Fruit fly (Drosophila melanogaster) whole organism, embryonic: ENCODE results near the gene CG15435.

Experiments
- Bteb2 ChIP-seq: fragments of 200-800 bp; sonication (Bioruptor generic); optimal IDR thresholded peaks from 2 replicates; lab custom pipeline; 2016; ENCODE audit warnings: missing biosample characterization, missing genetic modification characterization
- C15 ChIP-seq: fragments of 200-800 bp; sonication (Bioruptor generic); IDR thresholded peaks from 3 replicates; pipeline ENCODE4 v1.3.6; 2022; ENCODE audit warnings: missing biosample characterization, missing genetic modification characterization
- CG11560 ChIP-seq: fragments of 200-800 bp; sonication (Bioruptor generic); IDR thresholded peaks from 3 replicates; pipeline ENCODE4 v1.3.6; 2022; ENCODE audit warnings: missing biosample characterization, missing genetic modification characterization
- CG12071 ChIP-seq: fragments of 200-800 bp; sonication (Bioruptor generic); optimal IDR thresholded peaks from 3 replicates; lab custom pipeline; 2018; ENCODE audit warnings: missing biosample characterization, mild to moderate bottlenecking, missing genetic modification characterization
- CG14014 ChIP-seq: fragments of 200-800 bp; sonication (Bioruptor generic); IDR thresholded peaks from 2 replicates; pipeline ENCODE4 v1.3.6; 2022; ENCODE audit warnings: missing biosample characterization, missing genetic modification characterization
- CG14965 ChIP-seq: fragments of 200-800 bp; sonication (Bioruptor generic); optimal IDR thresholded peaks from 2 replicates; lab custom pipeline; 2016; ENCODE audit warnings: missing biosample characterization, missing genetic modification characterization, borderline replicate concordance
- CG15696 ChIP-seq: fragments of 200-800 bp; sonication (Bioruptor generic); optimal IDR thresholded peaks from 2 replicates; lab custom pipeline; 2019; ENCODE audit warnings: missing biosample characterization, mild to moderate bottlenecking, missing genetic modification characterization, moderate library complexity
- CG16813 ChIP-seq: fragments of 200-800 bp; sonication (Bioruptor generic); IDR thresholded peaks from 3 replicates; pipeline ENCODE4 v1.3.6; 2022; ENCODE audit warnings: missing biosample characterization, missing genetic modification characterization; ENCODE audit not compliant: partially characterized antibody
- CG2116 ChIP-seq: fragments of 200-800 bp; sonication (Bioruptor generic); optimal IDR thresholded peaks from 3 replicates; lab custom pipeline; 2018; ENCODE audit warnings: missing biosample characterization, mild to moderate bottlenecking, missing genetic modification characterization
- CG2129 ChIP-seq: fragments of 200-800 bp; sonication (Bioruptor generic); IDR thresholded peaks from 2 replicates; pipeline ENCODE4 v1.3.6; 2022; ENCODE audit warnings: missing biosample characterization, missing genetic modification characterization; ENCODE audit not compliant: partially characterized antibody
- CG2678 ChIP-seq: fragments of 200-800 bp; sonication (Bioruptor generic); optimal IDR thresholded peaks from 3 replicates; lab custom pipeline; 2019; ENCODE audit warnings: missing biosample characterization, mild to moderate bottlenecking, missing genetic modification characterization, moderate library complexity
- CG32772 ChIP-seq: fragments of 200-800 bp; sonication (Bioruptor generic); IDR thresholded peaks from 2 replicates; pipeline ENCODE4 v1.3.6; 2022; ENCODE audit warnings: missing biosample characterization, missing genetic modification characterization
- CG3281 ChIP-seq: fragments of 200-800 bp; sonication (Bioruptor generic); optimal IDR thresholded peaks from 3 replicates; lab custom pipeline; 2017; ENCODE audit warnings: missing biosample characterization, mild to moderate bottlenecking, missing genetic modification characterization
- CG4282 ChIP-seq: fragments of 200-800 bp; sonication (Bioruptor generic); optimal IDR thresholded peaks from 2 replicates; lab custom pipeline; 2016; ENCODE audit warnings: missing biosample characterization, missing genetic modification characterization
- CG4360 ChIP-seq: fragments of 200-800 bp; sonication (Bioruptor generic); IDR thresholded peaks from 2 replicates; pipeline ENCODE4 v1.3.6; 2022; ENCODE audit warnings: missing biosample characterization, missing genetic modification characterization
- CG4707 ChIP-seq: fragments of 200-800 bp; sonication (Bioruptor generic); optimal IDR thresholded peaks from 2 replicates; lab custom pipeline; 2018; ENCODE audit warnings: missing biosample characterization, mild to moderate bottlenecking, missing genetic modification characterization, moderate library complexity
- CG4730 ChIP-seq: fragments of 200-800 bp; sonication (Bioruptor generic); IDR thresholded peaks from 2 replicates; pipeline ENCODE4 v1.3.6; 2022; ENCODE audit warnings: missing biosample characterization, missing genetic modification characterization
- CG6254 ChIP-seq: fragments of 200-800 bp; sonication (Bioruptor generic); optimal IDR thresholded peaks from 3 replicates; lab custom pipeline; 2017; ENCODE audit warnings: mild to moderate bottlenecking, missing biosample characterization, missing genetic modification reagents, missing genetic modification characterization
- CG6689 ChIP-seq: fragments of 200-800 bp; sonication (Bioruptor generic); IDR thresholded peaks from 2 replicates; pipeline ENCODE4 v1.3.6; 2022; ENCODE audit warnings: missing biosample characterization, missing genetic modification characterization
- CG7786 ChIP-seq: fragments of 200-800 bp; sonication (Bioruptor generic); optimal IDR thresholded peaks from 2 replicates; lab custom pipeline; 2016; ENCODE audit warnings: missing biosample characterization, missing genetic modification characterization
- CG9215 ChIP-seq: fragments of 200-800 bp; sonication (Bioruptor generic); IDR thresholded peaks from 2 replicates; pipeline ENCODE4 v1.3.6; 2022; ENCODE audit warnings: missing biosample characterization, missing genetic modification characterization
- Dip2 ChIP-seq: fragments of 200-800 bp; sonication (Bioruptor generic); IDR thresholded peaks from 2 replicates; pipeline ENCODE4 v1.3.6; 2022; ENCODE audit warnings: missing biosample characterization, missing genetic modification characterization
- Doc2 ChIP-seq: fragments of 200-800 bp; sonication (Bioruptor generic); IDR thresholded peaks from 2 replicates; pipeline ENCODE4 v1.3.6; 2022; ENCODE audit warnings: missing biosample characterization, missing genetic modification characterization
- Dref ChIP-seq: fragments of 200-800 bp; sonication (Bioruptor generic); IDR thresholded peaks from 2 replicates; pipeline ENCODE4 v1.3.6; 2022; ENCODE audit warnings: missing biosample characterization, missing genetic modification characterization
- E2f2 ChIP-seq: fragments of 200-800 bp; sonication (Bioruptor generic); IDR thresholded peaks from 2 replicates; pipeline ENCODE4 v1.3.6; 2022; ENCODE audit warnings: missing biosample characterization, missing genetic modification characterization
- Fer1 ChIP-seq: fragments of 200-800 bp; sonication (Bioruptor generic); optimal IDR thresholded peaks from 2 replicates; lab custom pipeline; 2017; ENCODE audit warnings: missing biosample characterization, mild to moderate bottlenecking, missing genetic modification characterization
- Fer3 ChIP-seq: fragments of 200-800 bp; sonication (Bioruptor generic); optimal IDR thresholded peaks from 2 replicates; lab custom pipeline; 2018; ENCODE audit warnings: missing biosample characterization, mild to moderate bottlenecking, missing genetic modification characterization, moderate library complexity
- HHEX ChIP-seq: fragments of 200-800 bp; sonication (Bioruptor generic); optimal IDR thresholded peaks from 3 replicates; lab custom pipeline; 2017; ENCODE audit warnings: missing biosample characterization, mild to moderate bottlenecking, missing genetic modification characterization, missing genetic modification reagents
- Kr ChIP-seq: fragments of 200-800 bp; sonication (Bioruptor generic); optimal IDR thresholded peaks from 2 replicates; lab custom pipeline; 2017; ENCODE audit warnings: missing biosample characterization, mild to moderate bottlenecking, missing genetic modification characterization
- MESR4 ChIP-seq: fragments of 200-800 bp; sonication (Bioruptor generic); optimal IDR thresholded peaks from 2 replicates; lab custom pipeline; 2018; ENCODE audit warnings: missing biosample characterization, mild to moderate bottlenecking, missing genetic modification characterization, moderate library complexity
- Med ChIP-seq: fragments of 200-800 bp; sonication (Bioruptor generic); peaks from one replicate; lab custom pipeline; 2016; ENCODE audit warnings: missing biosample characterization, missing genetic modification characterization, mild to moderate bottlenecking, inconsistent platforms, moderate library complexity
- Oaz ChIP-seq: fragments of 200-800 bp; sonication (Bioruptor generic); IDR thresholded peaks from 2 replicates; pipeline ENCODE4 v1.3.6; 2022; ENCODE audit warnings: missing biosample characterization, missing genetic modification characterization
- Oli ChIP-seq: fragments of 200-800 bp; sonication (Bioruptor generic); optimal IDR thresholded peaks from 2 replicates; lab custom pipeline; 2018; ENCODE audit warnings: missing biosample characterization, mild to moderate bottlenecking, missing genetic modification characterization, moderate library complexity
- Ptx1 ChIP-seq: fragments of 200-800 bp; sonication (Bioruptor generic); IDR thresholded peaks from 2 replicates; pipeline ENCODE4 v1.3.6; 2022; ENCODE audit warnings: missing biosample characterization, missing genetic modification characterization
- Rx ChIP-seq: fragments of 200-800 bp; sonication (Bioruptor generic); IDR thresholded peaks from 2 replicates; pipeline ENCODE4 v1.3.6; 2022; ENCODE audit warnings: missing biosample characterization, missing genetic modification characterization
- Usf ChIP-seq: fragments of 200-800 bp; sonication (Bioruptor generic); optimal IDR thresholded peaks from 2 replicates; lab custom pipeline; 2017; ENCODE audit warnings: missing genotype, missing biosample characterization, missing genetic modification characterization
- YL-1 ChIP-seq: fragments of 200-800 bp; sonication (Bioruptor generic); optimal IDR thresholded peaks from 3 replicates; lab custom pipeline; 2017; ENCODE audit warnings: missing biosample characterization, mild to moderate bottlenecking, missing genetic modification characterization
- dimm ChIP-seq: fragments of 200-800 bp; sonication (Bioruptor generic); IDR thresholded peaks from 2 replicates; pipeline ENCODE4 v1.3.6; 2022; ENCODE audit warnings: missing biosample characterization, missing genetic modification characterization
- disco-r ChIP-seq: fragments of 200-800 bp; sonication (Bioruptor generic); optimal IDR thresholded peaks from 2 replicates; lab custom pipeline; 2016; ENCODE audit warnings: missing biosample characterization, missing genetic modification characterization
- dmrt99B ChIP-seq: fragments of 200-800 bp; sonication (Bioruptor generic); optimal IDR thresholded peaks from 2 replicates; lab custom pipeline; 2018; ENCODE audit warnings: missing biosample characterization, mild to moderate bottlenecking, missing genetic modification characterization, moderate library complexity
- dysf ChIP-seq: fragments of 200-800 bp; sonication (Bioruptor generic); IDR thresholded peaks from 3 replicates; pipeline ENCODE4 v1.3.6; 2022; ENCODE audit warnings: missing biosample characterization, missing genetic modification characterization
- ems ChIP-seq: fragments of 200-800 bp; sonication (Bioruptor generic); optimal IDR thresholded peaks from 3 replicates; lab custom pipeline; 2016; ENCODE audit warnings: missing biosample characterization, missing genetic modification characterization
- fd3F ChIP-seq: fragments of 200-800 bp; sonication (Bioruptor generic); optimal IDR thresholded peaks from 2 replicates; lab custom pipeline; 2018; ENCODE audit warnings: missing biosample characterization, mild to moderate bottlenecking, missing genetic modification characterization, moderate library complexity
- hth ChIP-seq: fragments of >200 bp; optimal IDR thresholded peaks from 2 replicates; lab custom pipeline; 2017; ENCODE audit warnings: inconsistent platforms
- lola ChIP-seq, 3 experiments: fragments of >200 bp in 2 of 3; fragments of 200-800 bp in 1 of 3; sonication (Bioruptor generic) in 1 of 3; optimal IDR thresholded peaks; 2 replicates each; lab custom pipeline; 2017 to 2019; ENCODE audit warnings: missing biosample characterization in 3 of 3, missing genetic modification characterization in 3 of 3, mild to moderate bottlenecking in 1 of 3, moderate library complexity in 1 of 3
- nerfin-2 ChIP-seq: fragments of 200-800 bp; sonication (Bioruptor generic); IDR thresholded peaks from 2 replicates; pipeline ENCODE4 v1.3.6; 2022; ENCODE audit warnings: missing biosample characterization, missing genetic modification characterization; ENCODE audit not compliant: partially characterized antibody
- pzg ChIP-seq: fragments of 200-800 bp; sonication (Bioruptor generic); optimal IDR thresholded peaks from 3 replicates; lab custom pipeline; 2018; ENCODE audit warnings: missing biosample characterization, mild to moderate bottlenecking, missing genetic modification characterization, moderate library complexity
- sens-2 ChIP-seq: fragments of 200-800 bp; sonication (Bioruptor generic); IDR thresholded peaks from 2 replicates; pipeline ENCODE4 v1.3.6; 2022; ENCODE audit warnings: missing biosample characterization, missing genetic modification characterization
- twi ChIP-seq: fragments of 200-800 bp; optimal IDR thresholded peaks from 2 replicates; lab custom pipeline; 2019; ENCODE audit warnings: missing biosample characterization, mild to moderate bottlenecking, missing genetic modification characterization, moderate library complexity
- unpg ChIP-seq: fragments of 200-800 bp; sonication (Bioruptor generic); optimal IDR thresholded peaks from 3 replicates; lab custom pipeline; 2018; ENCODE audit warnings: missing biosample characterization, mild to moderate bottlenecking, missing genetic modification characterization, moderate library complexity
- zfh1 ChIP-seq: fragments of 200-800 bp; sonication (Bioruptor generic); IDR thresholded peaks from 3 replicates; pipeline ENCODE4 v1.3.6; 2022; ENCODE audit warnings: missing biosample characterization, missing genetic modification characterization

CG15435 gene

dm6 chr2L:4456539-4456994 lies 3.0 kb upstream of the CG15435 start, which contains the start of gene Gs1l (continued):
- TF ChIP-seq Oaz (GFP tag; lab: Robert Waterston, UW) (no peak), CG4282 (GFP tag; lab: Kevin White, UChicago) (no peak), CG6254 (GFP tag; lab: Kevin White, UChicago) (no peak), CG32772 (GFP tag; lab: Robert Waterston, UW) (no peak), Dref (GFP tag; lab: Robert Waterston, UW) (0 out of 2 replicates have a peak, but pooled peaks have one; percentile 28), Ptx1 (GFP tag; lab: Robert Waterston, UW) (peak; percentile 48; the same call in 1 of the 2 replicates), disco-r (no peak), Bteb2 (GFP tag; lab: Kevin White, UChicago) (no peak), HHEX (no peak), twi (tag; lab: Kevin White, UChicago) (no peak), sens-2 (GFP tag; lab: Robert Waterston, UW) (no peak), dysf (no peak; the same call in 2 of the 3 replicates), Fer3 (peak; percentile 5), CG3281 (GFP tag; lab: Kevin White, UChicago) (no peak), Dip2 (GFP tag; lab: Robert Waterston, UW) (no peak), CG11560 (tag; lab: Robert Waterston, UW) (no peak), CG16813 (GFP tag; lab: Robert Waterston, UW) (no peak), Doc2 (GFP tag; lab: Robert Waterston, UW) (no peak), CG14965 (GFP tag; lab: Kevin White, UChicago) (no peak), hth (lab: Kevin White, UChicago) (no peak), Oli (tag; lab: Kevin White, UChicago) (no peak), C15 (GFP tag; lab: Robert Waterston, UW) (no peak), dmrt99B (tag; lab: Kevin White, UChicago) (no peak), YL-1 (peak; percentile 18), CG4707 (GFP tag; lab: Kevin White, UChicago) (no peak), Usf (no peak), nerfin-2 (no peak), CG7786 (GFP tag; lab: Kevin White, UChicago) (no peak), dimm (GFP tag; lab: Robert Waterston, UW) (no peak), Med (GFP tag; lab: Kevin White, UChicago) (peak; percentile 82), CG15696 (tag; lab: Kevin White, UChicago) (no peak), CG2116 (GFP tag; lab: Kevin White, UChicago) (no peak), pzg (GFP tag; lab: Kevin White, UChicago) (peak; percentile 55), Fer1 (GFP tag; lab: Kevin White, UChicago) (peak; percentile 42), Rx (GFP tag; lab: Robert Waterston, UW) (no peak), E2f2 (GFP tag; lab: Robert Waterston, UW) (peak; percentile 77), unpg (GFP tag; lab: Kevin White, UChicago) (peak; percentile 34), CG6689 (no peak), CG9215 (GFP tag; lab: Robert Waterston, UW) (no peak), Kr (GFP tag; lab: Kevin White, UChicago) (no peak), CG12071 (no peak), fd3F (no peak), CG14014 (GFP tag; lab: Robert Waterston, UW) (peak; percentile 35; the same call in 1 of the 2 replicates), CG4360 (GFP tag; lab: Robert Waterston, UW) (no peak), zfh1 (no peak), lola (GFP tag; optimal IDR thresholded peaks at IDR 0.05; lab: Kevin White, UChicago) (no peak), MESR4 (GFP tag; lab: Kevin White, UChicago) (peak; percentile 35), ems (GFP tag; lab: Kevin White, UChicago) (no peak), CG4730 (no peak), CG2678 (tag; lab: Kevin White, UChicago) (peak; percentile 38), CG2129 (GFP tag; lab: Robert Waterston, UW) (no peak)
